Worm (Caenorhabditis elegans): ENCODE results near the gene ins-12.

DNA sequence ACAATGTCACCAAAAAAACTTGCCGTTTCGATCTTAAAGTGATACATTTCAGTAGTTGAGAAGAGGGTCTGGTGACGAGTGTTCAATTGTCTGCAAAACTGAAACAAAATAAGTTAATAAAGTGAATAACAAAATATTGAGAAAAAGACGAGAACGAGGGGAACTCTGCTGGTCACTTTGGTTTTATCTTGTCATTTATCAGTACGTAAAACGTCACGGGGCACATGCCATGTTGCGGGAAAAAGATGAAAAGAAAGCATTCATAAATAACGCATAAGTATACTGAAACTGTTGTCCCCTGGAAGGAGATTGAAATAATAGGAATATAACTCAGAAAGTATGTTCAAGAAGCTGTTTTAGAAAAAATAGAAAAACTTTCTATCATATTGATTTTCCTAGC is 39.6 kb upstream of the ins-12 start, which contains the start of gene sahd-1:
- no peak for TF ChIP-seq klf-2 (GFP tag; conservative IDR thresholded peaks at IDR 0.05)
- no peak for TF ChIP-seq tab-1 (GFP tag; IDR thresholded peaks at IDR 0.05)
- no peak for TF ChIP-seq ztf-29 (GFP tag; IDR thresholded peaks at IDR 0.05)
- no peak for TF ChIP-seq T22C8.4 (GFP tag; IDR thresholded peaks at IDR 0.05)
- TF ChIP-seq flt-1 (GFP tag; IDR thresholded peaks at IDR 0.05), result no peak

Measured in whole organism, midembryonic.